Fruit fly (Drosophila melanogaster): ENCODE data around the gene CG17919.

Gene CG17919

DNA sequence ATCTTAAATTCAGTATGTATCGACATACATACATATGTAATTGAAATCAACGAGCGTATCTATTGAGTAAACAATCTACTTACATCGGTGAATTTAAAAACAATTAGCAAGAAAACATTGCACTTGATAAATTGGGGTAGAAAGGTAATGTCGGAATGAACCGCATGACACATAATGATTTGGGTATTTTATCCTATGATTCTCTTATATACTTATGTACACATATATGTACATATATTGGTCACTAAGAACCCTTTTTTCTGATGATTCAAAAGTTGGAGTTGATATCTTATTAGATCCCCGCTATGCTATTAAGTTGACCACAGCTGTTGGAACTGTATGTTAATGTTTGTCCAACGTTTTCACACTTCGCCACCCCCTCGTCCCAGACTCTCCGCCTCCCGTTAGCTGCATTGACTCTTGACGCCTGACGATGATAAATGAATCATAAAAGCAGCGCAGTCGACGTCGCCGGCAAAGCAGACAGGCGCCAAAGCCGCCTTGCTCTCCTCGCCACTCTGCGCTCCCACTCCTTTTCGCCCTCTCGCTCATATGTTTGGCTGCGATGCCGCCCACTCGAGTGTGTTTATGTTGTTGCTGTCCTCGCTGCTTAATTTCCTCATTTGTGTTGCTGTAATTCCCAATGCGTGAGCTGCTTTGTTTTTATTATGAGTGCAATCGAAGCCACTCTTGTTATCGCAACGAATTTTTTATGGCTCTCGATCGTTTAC lies 9.2 kb downstream of the CG17919 start (continued):
- peak; percentile 87 for TF ChIP-seq crol (GFP tag; IDR thresholded peaks at IDR 0.05)
- peak; percentile 26 for TF ChIP-seq CG2875 (GFP tag; optimal IDR thresholded peaks at IDR 0.05)
- TF ChIP-seq lola (GFP tag; optimal IDR thresholded peaks at IDR 0.05), result peak in 1 of 3 experiments; percentile 40
- TF ChIP-seq H15 (GFP tag; IDR thresholded peaks at IDR 0.05), result no peak
- TF ChIP-seq CG10431 (GFP tag; optimal IDR thresholded peaks at IDR 0.05), result no peak
- no peak for TF ChIP-seq sna (GFP tag; IDR thresholded peaks at IDR 0.05; ENCODE audit: partially characterized antibody)
- peak; percentile 21 for TF ChIP-seq CG7556 (GFP tag; optimal IDR thresholded peaks at IDR 0.05)
- TF ChIP-seq ac (GFP tag; optimal IDR thresholded peaks at IDR 0.05), result no peak
- TF ChIP-seq CG13424 (tag; optimal IDR thresholded peaks at IDR 0.05), result peak; percentile 57
- no peak for TF ChIP-seq slou (GFP tag; optimal IDR thresholded peaks at IDR 0.05)
- TF ChIP-seq CG11093 (GFP tag; IDR thresholded peaks at IDR 0.05), result no peak
- no peak for TF ChIP-seq Ada2b (GFP tag; IDR thresholded peaks at IDR 0.05)
- TF ChIP-seq Pdp1 (GFP tag; optimal IDR thresholded peaks at IDR 0.05), result no peak
- no peak for TF ChIP-seq ken (GFP tag; IDR thresholded peaks at IDR 0.05)
- no peak for TF ChIP-seq CG10366 (GFP tag; IDR thresholded peaks at IDR 0.05)
- no peak for TF ChIP-seq Hey (tag; optimal IDR thresholded peaks at IDR 0.05)
- TF ChIP-seq nau (GFP tag; optimal IDR thresholded peaks at IDR 0.05), result peak; percentile 33
- TF ChIP-seq Camta (GFP tag; optimal IDR thresholded peaks at IDR 0.05), result no peak
- TF ChIP-seq Side (GFP tag; optimal IDR thresholded peaks at IDR 0.05), result no peak
- TF ChIP-seq CG2116 (GFP tag; optimal IDR thresholded peaks at IDR 0.05), result no peak
- TF ChIP-seq CG7357 (GFP tag; IDR thresholded peaks at IDR 0.05), result no peak
- no peak for TF ChIP-seq repo (GFP tag; optimal IDR thresholded peaks at IDR 0.05)
- TF ChIP-seq dpn (GFP tag; optimal IDR thresholded peaks at IDR 0.05), result peak in 1 of 2 experiments; percentile 37
- TF ChIP-seq Med (GFP tag), result peak; percentile 54
- TF ChIP-seq CG8089 (GFP tag; optimal IDR thresholded peaks at IDR 0.05), result no peak
- TF ChIP-seq Hsf (GFP tag; optimal IDR thresholded peaks at IDR 0.05), result peak; percentile 4
- no peak for TF ChIP-seq D19B (GFP tag; optimal IDR thresholded peaks at IDR 0.05)
- no peak for TF ChIP-seq fd102C (GFP tag; optimal IDR thresholded peaks at IDR 0.05)
- TF ChIP-seq MESR4 (GFP tag; optimal IDR thresholded peaks at IDR 0.05), result no peak
- TF ChIP-seq CoRest (tag; optimal IDR thresholded peaks at IDR 0.05), result peak; percentile 44
- no peak for TF ChIP-seq sc (optimal IDR thresholded peaks at IDR 0.05)
- TF ChIP-seq sc (GFP tag; optimal IDR thresholded peaks at IDR 0.05), result peak; percentile 9
- TF ChIP-seq CG11456 (GFP tag; IDR thresholded peaks at IDR 0.05), result no peak
- TF ChIP-seq gem (tag; optimal IDR thresholded peaks at IDR 0.05), result peak; percentile 63
- TF ChIP-seq NFAT (GFP tag; IDR thresholded peaks at IDR 0.05), result no peak
- 0 out of 2 replicates have a peak, but pooled peaks have one; percentile 29 for TF ChIP-seq ap (GFP tag; IDR thresholded peaks at IDR 0.05)
- no peak for TF ChIP-seq CG18599 (GFP tag; optimal IDR thresholded peaks at IDR 0.05)
- TF ChIP-seq run (tag; optimal IDR thresholded peaks at IDR 0.05), result peak; percentile 17
- no peak for TF ChIP-seq CG12236 (GFP tag; optimal IDR thresholded peaks at IDR 0.05)
- TF ChIP-seq cg (GFP tag; optimal IDR thresholded peaks at IDR 0.05), result no peak
- TF ChIP-seq Chrac-16 (GFP tag; optimal IDR thresholded peaks at IDR 0.05), result no peak
- no peak for TF ChIP-seq gt (GFP tag; IDR thresholded peaks at IDR 0.05)
- TF ChIP-seq CG32532 (GFP tag; IDR thresholded peaks at IDR 0.05), result no peak
- TF ChIP-seq Vsx1 (GFP tag; optimal IDR thresholded peaks at IDR 0.05), result no peak
- no peak for TF ChIP-seq CG16813 (GFP tag; IDR thresholded peaks at IDR 0.05; ENCODE audit: partially characterized antibody)
- no peak for TF ChIP-seq trh (GFP tag; optimal IDR thresholded peaks at IDR 0.05)
- peak; percentile 46 for TF ChIP-seq grau (tag; optimal IDR thresholded peaks at IDR 0.05)
- TF ChIP-seq CG15696 (tag; optimal IDR thresholded peaks at IDR 0.05), result no peak
- TF ChIP-seq HLHmδ (GFP tag; optimal IDR thresholded peaks at IDR 0.05), result no peak
- TF ChIP-seq CG11696 (GFP tag; IDR thresholded peaks at IDR 0.05), result peak; percentile 68

Data from whole organism, embryonic.